Worm (Caenorhabditis elegans) whole organism, young adult: ENCODE measurements around the gene nol-56.

Source experiments
- B0035.1 ChIP-seq: sonication (generic microtip); optimal IDR thresholded peaks from 2 replicates; lab custom pipeline; 2016; ENCODE audit warnings: missing genetic modification characterization, mild to moderate bottlenecking, missing compliant biosample characterization, missing genotype, missing genetic modification reagents
- B0261.1 ChIP-seq: sonication (generic microtip); optimal IDR thresholded peaks from 2 replicates; lab custom pipeline; 2016; ENCODE audit warnings: mild to moderate bottlenecking, missing genetic modification characterization, moderate library complexity, missing compliant biosample characterization
- C06A6.2 ChIP-seq: fragments of 200-800 bp; sonication (Bioruptor generic); conservative IDR thresholded peaks from 2 replicates; pipeline ENCODE4 v1.3.6; 2022; ENCODE audit warnings: missing genetic modification characterization, missing compliant biosample characterization
- F23B12.7 ChIP-seq: sonication (generic microtip); optimal IDR thresholded peaks from 2 replicates; lab custom pipeline; 2017; ENCODE audit warnings: missing genetic modification characterization, mild to moderate bottlenecking, missing compliant biosample characterization, antibody characterized with exemption, moderate library complexity; ENCODE audit not compliant: insufficient read depth
- F57C9.4 ChIP-seq: sonication (generic microtip); optimal IDR thresholded peaks from 2 replicates; lab custom pipeline; 2017; ENCODE audit warnings: mild to moderate bottlenecking, missing genetic modification characterization, missing compliant biosample characterization
- T07F8.4 ChIP-seq: sonication (generic microtip); optimal IDR thresholded peaks from 2 replicates; lab custom pipeline; 2016; ENCODE audit warnings: mild to moderate bottlenecking, missing genetic modification characterization, moderate library complexity, missing compliant biosample characterization
- Y79H2A.3 ChIP-seq: fragments of 200-800 bp; sonication (Bioruptor generic); conservative IDR thresholded peaks from 2 replicates; pipeline ENCODE4 v1.3.6; 2022; ENCODE audit warnings: missing genetic modification reagents, missing genetic modification characterization, missing compliant biosample characterization
- Y95B8A.8 ChIP-seq: fragments of 200-800 bp; sonication (Bioruptor generic); IDR thresholded peaks from 2 replicates; pipeline ENCODE4 v1.3.6; 2022; ENCODE audit warnings: missing genetic modification reagents, missing genetic modification characterization, missing compliant biosample characterization
- aptf-2 ChIP-seq: fragments of 200-800 bp; sonication (Bioruptor generic); conservative IDR thresholded peaks from 2 replicates; pipeline ENCODE4 v1.3.6; 2022; ENCODE audit warnings: missing genetic modification reagents, missing genetic modification characterization, missing compliant biosample characterization
- athp-1 ChIP-seq: sonication (generic microtip); optimal IDR thresholded peaks from 2 replicates; lab custom pipeline; 2017; ENCODE audit warnings: mild to moderate bottlenecking, missing genetic modification characterization, missing compliant biosample characterization
- attf-3 ChIP-seq: fragments of 200-800 bp; sonication (Bioruptor generic); conservative IDR thresholded peaks from 2 replicates; pipeline ENCODE4 v1.3.6; 2022; ENCODE audit warnings: missing genetic modification reagents, missing genetic modification characterization, missing compliant biosample characterization
- attf-5 ChIP-seq: fragments of 200-800 bp; sonication (Bioruptor generic); optimal IDR thresholded peaks from 2 replicates; lab custom pipeline; 2018; ENCODE audit warnings: mild to moderate bottlenecking, missing genetic modification characterization, missing compliant biosample characterization
- attf-6 ChIP-seq: fragments of 200-800 bp; sonication (Bioruptor generic); IDR thresholded peaks from 2 replicates; pipeline ENCODE4 v1.3.6; 2022; ENCODE audit warnings: missing genetic modification reagents, missing genetic modification characterization, missing compliant biosample characterization
- ccch-3 ChIP-seq: fragments of 200-800 bp; sonication (Bioruptor generic); optimal IDR thresholded peaks from 2 replicates; lab custom pipeline; 2018; ENCODE audit warnings: mild to moderate bottlenecking, missing genetic modification characterization, missing compliant biosample characterization
- cebp-1 ChIP-seq, 2 experiments: fragments of 200-800 bp in 1 of 2; sonication (Bioruptor generic) in 1 of 2; sonication (generic microtip) in 1 of 2; IDR thresholded peaks in 1 of 2; optimal IDR thresholded peaks in 1 of 2; 2 replicates each; pipeline versions ENCODE4 v1.3.6 to Lab custom; 2017 to 2022; ENCODE audit warnings: missing compliant biosample characterization in 2 of 2, missing genetic modification characterization in 2 of 2, mild to moderate bottlenecking in 1 of 2, missing genetic modification reagents in 1 of 2, moderate library complexity in 1 of 2
- cebp-2 ChIP-seq: fragments of 200-800 bp; sonication (Bioruptor generic); IDR thresholded peaks from 2 replicates; pipeline ENCODE4 v1.3.6; 2022; ENCODE audit warnings: missing genetic modification characterization, missing compliant biosample characterization
- ceh-91 ChIP-seq: fragments of 200-800 bp; sonication (Bioruptor generic); IDR thresholded peaks from 2 replicates; pipeline ENCODE4 v1.3.6; 2022; ENCODE audit warnings: missing genetic modification reagents, missing genetic modification characterization, missing compliant biosample characterization
- dox-1 ChIP-seq: fragments of 200-800 bp; sonication (Bioruptor generic); IDR thresholded peaks from 2 replicates; pipeline ENCODE4 v1.3.6; 2022; ENCODE audit warnings: missing genetic modification reagents, missing genetic modification characterization, missing compliant biosample characterization
- egl-44 ChIP-seq: fragments of 200-800 bp; sonication (Bioruptor generic); IDR thresholded peaks from 2 replicates; pipeline ENCODE4 v1.3.6; 2022; ENCODE audit warnings: missing genetic modification reagents, missing genetic modification characterization, missing compliant biosample characterization
- fkh-3 ChIP-seq: sonication (generic microtip); optimal IDR thresholded peaks from 2 replicates; lab custom pipeline; 2016; ENCODE audit warnings: mild to moderate bottlenecking, missing genetic modification characterization, missing compliant biosample characterization
- hlh-12 ChIP-seq: sonication (generic microtip); optimal IDR thresholded peaks from 2 replicates; lab custom pipeline; 2016; ENCODE audit warnings: missing genetic modification characterization, missing compliant biosample characterization
- hmg-1.2 ChIP-seq: fragments of 200-800 bp; sonication (Bioruptor generic); IDR thresholded peaks from 2 replicates; pipeline ENCODE4 v1.3.6; 2022; ENCODE audit warnings: missing genetic modification reagents, missing genetic modification characterization, missing compliant biosample characterization
- let-607 ChIP-seq, 2 experiments: fragments of 200-800 bp in 1 of 2; sonication (Bioruptor generic) in 1 of 2; sonication (generic microtip) in 1 of 2; optimal IDR thresholded peaks; 2 replicates each; lab custom pipeline; 2016 to 2018; ENCODE audit warnings: mild to moderate bottlenecking in 2 of 2, missing compliant biosample characterization in 2 of 2, missing genetic modification characterization in 2 of 2, moderate library complexity in 2 of 2, missing genotype in 1 of 2
- lin-40 ChIP-seq: sonication (generic microtip); optimal IDR thresholded peaks from 2 replicates; lab custom pipeline; 2016; ENCODE audit warnings: missing genetic modification characterization, mild to moderate bottlenecking, missing compliant biosample characterization, missing genotype, missing genetic modification reagents
- lin-54 ChIP-seq: fragments of 200-800 bp; sonication (Bioruptor generic); optimal IDR thresholded peaks from 2 replicates; lab custom pipeline; 2018; ENCODE audit warnings: mild to moderate bottlenecking, missing genetic modification characterization, missing compliant biosample characterization
- lsl-1 ChIP-seq: fragments of 200-800 bp; sonication (Bioruptor generic); optimal IDR thresholded peaks from 2 replicates; lab custom pipeline; 2018; ENCODE audit warnings: mild to moderate bottlenecking, missing genetic modification characterization, moderate library complexity, missing compliant biosample characterization
- lsy-27 ChIP-seq: sonication (generic microtip); optimal IDR thresholded peaks from 2 replicates; lab custom pipeline; 2017; ENCODE audit warnings: missing genetic modification characterization, mild to moderate bottlenecking, missing compliant biosample characterization, antibody characterized with exemption, missing genotype, borderline replicate concordance; ENCODE audit not compliant: insufficient read depth
- madf-3 ChIP-seq: fragments of 200-800 bp; sonication (Bioruptor generic); IDR thresholded peaks from 2 replicates; pipeline ENCODE4 v1.3.6; 2022; ENCODE audit warnings: missing genetic modification reagents, missing genetic modification characterization, missing compliant biosample characterization
- mcd-1 ChIP-seq: fragments of 200-800 bp; sonication (Bioruptor generic); IDR thresholded peaks from 2 replicates; pipeline ENCODE4 v1.3.6; 2022; ENCODE audit warnings: missing genetic modification reagents, missing genetic modification characterization, missing compliant biosample characterization
- nfyb-1 ChIP-seq: fragments of 200-800 bp; sonication (Bioruptor generic); IDR thresholded peaks from 2 replicates; pipeline ENCODE4 v1.3.6; 2022; ENCODE audit warnings: missing genetic modification reagents, missing genetic modification characterization, missing compliant biosample characterization
- nhr-120 ChIP-seq: fragments of 200-800 bp; sonication (Bioruptor generic); IDR thresholded peaks from 2 replicates; pipeline ENCODE4 v1.3.6; 2022; ENCODE audit warnings: missing genetic modification characterization, missing compliant biosample characterization
- nhr-179 ChIP-seq: sonication (generic microtip); optimal IDR thresholded peaks from 2 replicates; lab custom pipeline; 2016; ENCODE audit warnings: mild to moderate bottlenecking, missing genetic modification characterization, missing compliant biosample characterization
- nhr-80 ChIP-seq: sonication (generic microtip); optimal IDR thresholded peaks from 2 replicates; lab custom pipeline; 2016; ENCODE audit warnings: missing genetic modification characterization, missing compliant biosample characterization
- nhr-90 ChIP-seq: sonication (generic microtip); optimal IDR thresholded peaks from 2 replicates; lab custom pipeline; 2016; ENCODE audit warnings: missing genotype, mild to moderate bottlenecking, missing genetic modification characterization, missing compliant biosample characterization
- sea-2 ChIP-seq: fragments of 200-800 bp; sonication (Bioruptor generic); IDR thresholded peaks from 2 replicates; pipeline ENCODE4 v1.3.6; 2022; ENCODE audit warnings: missing genetic modification characterization, missing compliant biosample characterization
- snpc-1.1 ChIP-seq: sonication (generic microtip); optimal IDR thresholded peaks from 2 replicates; lab custom pipeline; 2017; ENCODE audit warnings: missing genetic modification characterization, mild to moderate bottlenecking, missing compliant biosample characterization, antibody characterized with exemption, moderate library complexity, missing genotype, missing genetic modification reagents; ENCODE audit not compliant: insufficient read depth
- snpc-4 ChIP-seq, 5 experiments: fragments of 150-350 bp in 1 of 5; sonication (generic microtip) in 4 of 5; optimal IDR thresholded peaks; 2 replicates each; lab custom pipeline; 2014 to 2018; ENCODE audit warnings: missing genetic modification characterization in 5 of 5, missing biosample characterization in 3 of 5, antibody characterized with exemption in 2 of 5, mild to moderate bottlenecking in 2 of 5, missing compliant biosample characterization in 2 of 5, missing genotype in 2 of 5, moderate library complexity in 2 of 5, missing genetic modification reagents in 1 of 5
- sptf-2 ChIP-seq: fragments of 200-800 bp; sonication (Bioruptor generic); optimal IDR thresholded peaks from 2 replicates; lab custom pipeline; 2018; ENCODE audit warnings: mild to moderate bottlenecking, missing genetic modification characterization, missing compliant biosample characterization
- tbp1 ChIP-seq: fragments of 200-800 bp; sonication (Bioruptor generic); optimal IDR thresholded peaks from 2 replicates; lab custom pipeline; 2018; ENCODE audit warnings: mild to moderate bottlenecking, missing genetic modification characterization, missing compliant biosample characterization
- unc-62 ChIP-seq: fragments of 150-350 bp; optimal IDR thresholded peaks from 2 replicates; lab custom pipeline; 2014; ENCODE audit warnings: missing biosample characterization, missing genetic modification reagents, missing genetic modification characterization
- ztf-18 ChIP-seq: sonication (generic microtip); optimal IDR thresholded peaks from 2 replicates; lab custom pipeline; 2016; ENCODE audit warnings: missing genotype, mild to moderate bottlenecking, missing genetic modification characterization, missing compliant biosample characterization
- ztf-22 ChIP-seq: fragments of 200-800 bp; sonication (Bioruptor generic); optimal IDR thresholded peaks from 2 replicates; lab custom pipeline; 2018; ENCODE audit warnings: mild to moderate bottlenecking, missing genetic modification characterization, moderate library complexity, missing compliant biosample characterization

The nol-56 gene

DNA sequence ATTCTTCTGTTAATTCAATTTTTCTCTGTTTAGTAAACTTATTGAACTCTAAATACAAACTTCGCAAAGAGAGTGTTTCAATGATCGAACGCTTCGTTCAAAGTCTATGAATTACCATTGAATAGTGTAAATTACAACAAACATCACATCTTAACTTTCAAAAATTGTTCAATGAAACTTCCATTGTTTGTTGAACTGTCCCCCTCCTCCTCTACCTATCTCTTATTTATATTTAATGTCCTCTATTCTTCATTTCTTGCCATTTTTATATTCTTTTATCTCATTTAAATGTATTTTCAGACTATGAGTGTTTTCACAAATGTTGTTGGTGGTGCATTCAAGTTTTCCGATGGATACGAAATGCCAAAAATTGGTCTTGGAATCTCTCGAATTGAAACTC is 13.6 kb downstream of the nol-56 start, which contains the start of gene K07C5.2:
K07C5.2 (plus strand) TSS at position 301 of the 400 bp plus-strand sequence.
- TF ChIP-seq aptf-2 (GFP tag; lab: Robert Waterston, UW) (no peak), lin-40 (tag; lab: Kevin White, UChicago) (no peak), attf-5 (GFP tag; lab: Kevin White, UChicago) (no peak), dox-1 (GFP tag; lab: Robert Waterston, UW) (no peak), Y95B8A.8 (GFP tag; lab: Robert Waterston, UW) (no peak), attf-3 (GFP tag; lab: Robert Waterston, UW) (no peak), madf-3 (GFP tag; lab: Robert Waterston, UW) (no peak), sea-2 (no peak), T07F8.4 (no peak), nhr-80 (tag; lab: Kevin White, UChicago) (no peak), B0035.1 (tag; lab: Kevin White, UChicago) (no peak), Y79H2A.3 (GFP tag; lab: Robert Waterston, UW) (no peak), ceh-91 (GFP tag; lab: Robert Waterston, UW) (no peak), fkh-3 (tag; lab: Kevin White, UChicago) (no peak)

- TF ChIP-seq mcd-1 (GFP tag; lab: Robert Waterston, UW) (peak; percentile 61), lin-54 (GFP tag; lab: Kevin White, UChicago) (peak; percentile 32), snpc-1.1 (peak; percentile 17), ztf-18 (peak; percentile 43), ccch-3 (no peak), snpc-4 (GFP tag; optimal IDR thresholded peaks at IDR 0.05; lab: Kevin White, UChicago) (no peak), snpc-4 (tag; optimal IDR thresholded peaks at IDR 0.05; lab: Kevin White, UChicago) (peak in 1 of 4 experiments; percentile 15), sptf-2 (GFP tag; lab: Kevin White, UChicago) (no peak), nhr-80 (tag; lab: Kevin White, UChicago) (peak; percentile 7), F23B12.7 (peak; percentile 38), cebp-2 (no peak), hmg-1.2 (GFP tag; lab: Robert Waterston, UW) (peak; percentile 43; the same call in 1 of the 2 replicates), lsl-1 (GFP tag; lab: Kevin White, UChicago) (peak; percentile 5)
Measured at ce11 chrV:10338305-10338992, 14.3 kb downstream of the nol-56 start, which contains the start of gene arx-2. arx-2 (minus strand) TSS chrV:10338355.

DNA sequence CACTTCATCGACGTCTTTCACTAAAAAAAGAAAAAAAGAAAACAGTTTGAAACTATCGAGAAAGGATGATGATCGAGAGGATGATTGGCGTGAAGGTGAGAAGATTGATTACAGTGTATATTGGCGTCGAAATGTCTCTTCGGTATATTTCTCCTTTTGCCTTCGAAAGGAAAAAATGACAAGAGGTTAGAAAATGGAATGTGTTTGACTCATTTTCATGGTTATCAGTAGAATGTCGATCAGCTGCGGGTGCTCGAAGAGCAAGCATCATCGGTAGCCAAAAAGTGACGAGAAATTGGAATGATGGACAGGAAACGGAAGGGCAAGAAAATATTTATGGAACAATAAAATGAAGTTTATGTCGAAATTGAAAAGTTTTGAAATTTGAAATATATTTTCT is 18.9 kb downstream of the nol-56 start:
- no peak for TF ChIP-seq nhr-179
- TF ChIP-seq nhr-90, result peak; percentile 17
- no peak for TF ChIP-seq F57C9.4 (tag; lab: Kevin White, UChicago)
- TF ChIP-seq attf-6 (GFP tag; lab: Robert Waterston, UW), result no peak
- TF ChIP-seq attf-3 (GFP tag; lab: Robert Waterston, UW), result no peak
- peak; percentile 6 for TF ChIP-seq tbp1 (GFP tag; lab: Kevin White, UChicago)
- TF ChIP-seq nfyb-1 (GFP tag; lab: Robert Waterston, UW), result no peak
- no peak for TF ChIP-seq hlh-12 (tag; lab: Kevin White, UChicago)
- TF ChIP-seq ztf-22, result peak; percentile 63
- TF ChIP-seq C06A6.2 (GFP tag; lab: Robert Waterston, UW), result 0 out of 2 replicates have a peak, but pooled peaks have one; percentile 11
- no peak for TF ChIP-seq lsy-27 (tag; lab: Kevin White, UChicago)
- TF ChIP-seq nhr-120 (GFP tag; lab: Robert Waterston, UW), result no peak
- TF ChIP-seq B0035.1 (tag; lab: Kevin White, UChicago), result no peak
- TF ChIP-seq nhr-80 (tag; lab: Kevin White, UChicago), result peak; percentile 97
- TF ChIP-seq let-607 (tag; optimal IDR thresholded peaks at IDR 0.05; lab: Kevin White, UChicago), result peak; percentile 33 to 43
- TF ChIP-seq unc-62 (GFP tag; lab: Kevin White, UChicago), result peak; percentile 71
- 0 out of 2 replicates have a peak, but pooled peaks have one; percentile 17 for TF ChIP-seq egl-44 (GFP tag; lab: Robert Waterston, UW)
- TF ChIP-seq B0261.1 (tag; lab: Kevin White, UChicago), result no peak
- no peak for TF ChIP-seq athp-1 (tag; lab: Kevin White, UChicago)
- TF ChIP-seq cebp-1 (GFP tag; IDR thresholded peaks at IDR 0.05; lab: Robert Waterston, UW), result no peak
- peak; percentile 57 for TF ChIP-seq cebp-1 (tag; optimal IDR thresholded peaks at IDR 0.05; lab: Kevin White, UChicago)
- peak; percentile 17; the same call in 1 of the 2 replicates for TF ChIP-seq dox-1 (GFP tag; lab: Robert Waterston, UW)
- TF ChIP-seq attf-5 (GFP tag; lab: Kevin White, UChicago), result no peak
- TF ChIP-seq T07F8.4, result no peak
